Worm (Caenorhabditis elegans) whole organism, L3 larva: Measurements from ENCODE around the gene C56A3.6.

Experiments used
- ama-1 ChIP-seq: fragments of 150-350 bp; optimal IDR thresholded peaks from 2 replicates; lab custom pipeline; 2018
- egl-5 ChIP-seq: fragments of 150-350 bp; optimal IDR thresholded peaks from 2 replicates; lab custom pipeline; 2017; ENCODE audit warnings: missing biosample characterization, missing genetic modification reagents, missing genetic modification characterization, inconsistent platforms
- nhr-11 ChIP-seq: fragments of 150-350 bp; optimal IDR thresholded peaks from 2 replicates; lab custom pipeline; 2014; ENCODE audit warnings: missing biosample characterization, missing genetic modification characterization
- nhr-28 ChIP-seq: fragments of 150-350 bp; optimal IDR thresholded peaks from 2 replicates; lab custom pipeline; 2014; ENCODE audit warnings: missing biosample characterization, missing genetic modification characterization
- nhr-76 ChIP-seq: fragments of 150-350 bp; sonication (generic microtip); optimal IDR thresholded peaks from 5 replicates; lab custom pipeline; 2014; ENCODE audit warnings: missing biosample characterization, missing genetic modification characterization
- pqm-1 ChIP-seq: fragments of 150-350 bp; optimal IDR thresholded peaks from 2 replicates; lab custom pipeline; 2017; ENCODE audit warnings: missing biosample characterization, missing genetic modification characterization, inconsistent platforms
- unc-62 ChIP-seq: fragments of 150-350 bp; sonication (generic microtip); optimal IDR thresholded peaks from 4 replicates; lab custom pipeline; 2014; ENCODE audit warnings: missing biosample characterization, missing genetic modification reagents, missing genetic modification characterization
- zag-1 ChIP-seq: fragments of 150-350 bp; optimal IDR thresholded peaks from 2 replicates; lab custom pipeline; 2014; ENCODE audit warnings: missing biosample characterization, missing genetic modification characterization
- ztf-11 ChIP-seq: fragments of 150-350 bp; optimal IDR thresholded peaks from 2 replicates; lab custom pipeline; 2014; ENCODE audit warnings: missing biosample characterization, missing genetic modification characterization

DNA sequence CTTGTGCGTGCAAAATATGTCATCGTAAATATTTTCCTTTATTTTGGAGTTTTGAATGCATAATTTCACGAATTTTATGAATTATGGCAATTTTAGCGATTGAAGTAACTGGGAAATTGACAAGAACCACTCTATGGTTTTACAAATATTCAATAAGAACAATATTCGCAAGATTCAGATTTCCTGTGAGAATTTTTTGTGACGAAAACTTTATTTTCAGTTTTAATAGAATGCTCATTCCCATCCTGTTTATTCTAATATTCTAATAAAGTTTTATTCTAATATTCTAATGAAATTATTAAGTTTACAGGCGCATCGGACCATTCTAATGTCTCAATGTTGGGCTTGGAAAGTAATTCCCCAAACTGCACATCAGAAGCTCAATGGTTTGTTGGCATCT, 33.0 kb downstream of the C56A3.6 start, which contains the start of gene R11G10.3:
- TF ChIP-seq ama-1 (lab: Kevin White, UChicago) (no peak), pqm-1 (tag; lab: Kevin White, UChicago) (no peak), nhr-76 (tag; lab: Kevin White, UChicago) (no peak), ztf-11 (tag; lab: Kevin White, UChicago) (no peak), unc-62 (GFP tag; lab: Kevin White, UChicago) (no peak), zag-1 (tag; lab: Kevin White, UChicago) (no peak), egl-5 (tag; lab: Kevin White, UChicago) (no peak), nhr-11 (no peak), nhr-28 (tag; lab: Kevin White, UChicago) (no peak)
